Fruit fly (Drosophila melanogaster): ENCODE results near the gene Nep5.

The Nep5 gene

dm6 chr3R:27076618-27077017 is 12.6 kb upstream of the Nep5 start:
- TF ChIP-seq noc (tag; optimal IDR thresholded peaks at IDR 0.05), result no peak

- TF ChIP-seq noc (tag; optimal IDR thresholded peaks at IDR 0.05), result no peak
Observed at dm6 chr3R:27075694-27076093, 11.7 kb upstream of the Nep5 start, which contains the start of gene CG14257. Gene CG14257 (plus strand): TSS chr3R:27075870.

- no peak for TF ChIP-seq noc (tag; optimal IDR thresholded peaks at IDR 0.05)
Observed at dm6 chr3R:27070906-27071498, 7.0 kb upstream of the Nep5 start.

dm6 chr3R:27069810-27070625 is 6.0 kb upstream of the Nep5 start, which contains the start of gene spz:
Gene spz (minus strand): TSS chr3R:27070070.
- TF ChIP-seq noc (tag; optimal IDR thresholded peaks at IDR 0.05), result no peak

- no peak for TF ChIP-seq noc (tag; optimal IDR thresholded peaks at IDR 0.05)
Observed at dm6 chr3R:27069201-27069600, 5.2 kb upstream of the Nep5 start.

- no peak for TF ChIP-seq noc (tag; optimal IDR thresholded peaks at IDR 0.05)
Observed at dm6 chr3R:27067362-27067761, 3.4 kb upstream of the Nep5 start.

- no peak for TF ChIP-seq noc (tag; optimal IDR thresholded peaks at IDR 0.05)
Observed at dm6 chr3R:27065136-27065535, 1.1 kb upstream of the Nep5 start, which contains the start of gene CG43935. Gene CG43935 (plus strand): TSS chr3R:27065436.

dm6 chr3R:27061916-27062315 is 2.1 kb downstream of the Nep5 start, which contains the start of gene CG34292:
Gene CG34292 (plus strand): TSS chr3R:27062216.
- no peak for TF ChIP-seq noc (tag; optimal IDR thresholded peaks at IDR 0.05)

dm6 chr3R:27056152-27056551 is 7.8 kb downstream of the Nep5 start:
- no peak for TF ChIP-seq noc (tag; optimal IDR thresholded peaks at IDR 0.05)

dm6 chr3R:27049549-27049948 is 14.4 kb downstream of the Nep5 start:
- no peak for TF ChIP-seq noc (tag; optimal IDR thresholded peaks at IDR 0.05)

dm6 chr3R:27048561-27049270 is 15.3 kb downstream of the Nep5 start, which contains the start of gene TwdlT:
Gene TwdlT (plus strand): TSS chr3R:27049220.
- TF ChIP-seq noc (tag; optimal IDR thresholded peaks at IDR 0.05), result no peak

dm6 chr3R:27040044-27040443 is 24.0 kb downstream of the Nep5 start:
- no peak for TF ChIP-seq noc (tag; optimal IDR thresholded peaks at IDR 0.05)

dm6 chr3R:27033935-27034334 is 30.1 kb downstream of the Nep5 start:
- no peak for TF ChIP-seq noc (tag; optimal IDR thresholded peaks at IDR 0.05)

- TF ChIP-seq noc (tag; optimal IDR thresholded peaks at IDR 0.05), result no peak
Observed at dm6 chr3R:27026009-27026408, 38.0 kb downstream of the Nep5 start, which contains the start of gene CG6271. Gene CG6271 (minus strand): TSS chr3R:27026109.

- TF ChIP-seq noc (tag; optimal IDR thresholded peaks at IDR 0.05), result no peak
Observed at dm6 chr3R:27023117-27023516, 40.9 kb downstream of the Nep5 start, which contains the start of gene CG6277. Gene CG6277 (minus strand): TSS chr3R:27023217.

- no peak for TF ChIP-seq noc (tag; optimal IDR thresholded peaks at IDR 0.05)
Observed at dm6 chr3R:27021278-27021677, 42.7 kb downstream of the Nep5 start, which contains the start of gene CG6283. Gene CG6283 (minus strand): TSS chr3R:27021378.

Measured in whole organism, larva.